Worm (Caenorhabditis elegans): ENCODE data around the gene C05C12.6.

The C05C12.6 gene

ce11 chrIV:11273151-11273550 lies 31.9 kb upstream of the C05C12.6 start, which contains the start of gene gtl-2 (continued):
- no peak for TF ChIP-seq lir-1 (GFP tag; conservative IDR thresholded peaks at IDR 0.05)

ce11 chrIV:11271262-11271661 lies 30.0 kb upstream of the C05C12.6 start, which contains the start of gene nhr-7:
Gene nhr-7, minus strand, starts transcription at chrIV:11271362.
- no peak for TF ChIP-seq atf-7 (tag; optimal IDR thresholded peaks at IDR 0.05)
- TF ChIP-seq akir-1 (GFP tag; optimal IDR thresholded peaks at IDR 0.05), result no peak
- TF ChIP-seq T26A5.8 (tag; optimal IDR thresholded peaks at IDR 0.05), result no peak
- no peak for TF ChIP-seq athp-1 (tag; optimal IDR thresholded peaks at IDR 0.05)
- no peak for TF ChIP-seq dpff-1 (tag; optimal IDR thresholded peaks at IDR 0.05)
- no peak for TF ChIP-seq pbrm-1 (GFP tag; IDR thresholded peaks at IDR 0.05)
- no peak for TF ChIP-seq lin-35 (GFP tag; optimal IDR thresholded peaks at IDR 0.05)
- no peak for TF ChIP-seq ekl-4 (GFP tag; IDR thresholded peaks at IDR 0.05)
- no peak for TF ChIP-seq pha-4 (tag; optimal IDR thresholded peaks at IDR 0.05)
- no peak for TF ChIP-seq tbp1 (GFP tag; optimal IDR thresholded peaks at IDR 0.05)
- TF ChIP-seq rec-8 (tag; optimal IDR thresholded peaks at IDR 0.05), result no peak
- no peak for TF ChIP-seq Y53F4B.3 (GFP tag; IDR thresholded peaks at IDR 0.05)
- no peak for TF ChIP-seq lin-26 (GFP tag; IDR thresholded peaks at IDR 0.05)
- no peak for TF ChIP-seq bed-1 (GFP tag; IDR thresholded peaks at IDR 0.05)
- no peak for TF ChIP-seq bed-2 (GFP tag; IDR thresholded peaks at IDR 0.05)

ce11 chrIV:11269483-11269882 lies 28.2 kb upstream of the C05C12.6 start:
- TF ChIP-seq fkh-3 (tag; optimal IDR thresholded peaks at IDR 0.05), result no peak
- no peak for TF ChIP-seq sptf-2 (GFP tag; optimal IDR thresholded peaks at IDR 0.05)
- TF ChIP-seq hlh-12 (tag; optimal IDR thresholded peaks at IDR 0.05), result no peak
- no peak for TF ChIP-seq ceh-27 (GFP tag; optimal IDR thresholded peaks at IDR 0.05)
- TF ChIP-seq zim-3 (tag; optimal IDR thresholded peaks at IDR 0.05), result no peak

DNA sequence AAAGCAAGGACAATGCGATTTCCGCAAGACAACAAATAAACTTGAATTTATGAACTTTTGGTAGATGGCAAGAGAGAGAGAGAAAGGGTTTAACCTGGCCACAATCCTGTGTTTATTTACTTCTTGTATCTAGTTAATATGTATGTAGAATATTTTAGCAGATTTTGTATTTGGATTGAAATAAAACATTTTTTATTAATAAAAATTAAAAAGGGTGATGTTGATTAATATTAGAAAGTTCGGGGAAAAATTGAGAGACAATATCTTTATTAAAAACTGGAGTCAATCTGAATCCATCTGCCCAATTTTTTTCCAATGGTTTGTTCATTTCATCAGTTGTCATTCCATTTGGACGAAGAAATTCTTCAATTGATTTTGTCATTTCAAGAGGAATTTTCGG lies 24.8 kb upstream of the C05C12.6 start, which contains the start of gene col-127:
Gene col-127, minus strand, starts transcription at position 101 of the 400 bp plus-strand sequence.
- TF ChIP-seq sptf-2 (GFP tag; optimal IDR thresholded peaks at IDR 0.05) (no peak), B0261.1 (tag; optimal IDR thresholded peaks at IDR 0.05) (no peak), mel-28 (tag; optimal IDR thresholded peaks at IDR 0.05; ENCODE audit: borderline replicate concordance) (no peak), nfya-2 (GFP tag; IDR thresholded peaks at IDR 0.05) (no peak), ztf-3 (GFP tag; optimal IDR thresholded peaks at IDR 0.05) (no peak), zfh-2 (GFP tag; conservative IDR thresholded peaks at IDR 0.05) (no peak), madf-8 (GFP tag; conservative IDR thresholded peaks at IDR 0.05) (no peak), xnd-1 (tag; optimal IDR thresholded peaks at IDR 0.05) (no peak), snpc-1.1 (tag; optimal IDR thresholded peaks at IDR 0.05; ENCODE audit: insufficient read depth) (no peak), nfyb-1 (GFP tag; IDR thresholded peaks at IDR 0.05) (no peak), dpl-1 (GFP tag; optimal IDR thresholded peaks at IDR 0.05) (no peak), F55B11.4 (tag; optimal IDR thresholded peaks at IDR 0.05; ENCODE audit: borderline replicate concordance, insufficient read depth) (no peak), snpc-4 (GFP tag; optimal IDR thresholded peaks at IDR 0.05) (no peak), snpc-4 (tag; optimal IDR thresholded peaks at IDR 0.05) (no peak), F33H1.4 (GFP tag; IDR thresholded peaks at IDR 0.05) (no peak)
